Fruit fly (Drosophila melanogaster) whole organism, larva: Measurements from ENCODE around the gene Cby.

Experiments
- noc ChIP-seq: fragments of 200-800 bp; sonication (Bioruptor generic); optimal IDR thresholded peaks from 3 replicates; lab custom pipeline; 2019; ENCODE audit warnings: missing biosample characterization, mild to moderate bottlenecking, missing genetic modification characterization, moderate library complexity

Cby gene

DNA sequence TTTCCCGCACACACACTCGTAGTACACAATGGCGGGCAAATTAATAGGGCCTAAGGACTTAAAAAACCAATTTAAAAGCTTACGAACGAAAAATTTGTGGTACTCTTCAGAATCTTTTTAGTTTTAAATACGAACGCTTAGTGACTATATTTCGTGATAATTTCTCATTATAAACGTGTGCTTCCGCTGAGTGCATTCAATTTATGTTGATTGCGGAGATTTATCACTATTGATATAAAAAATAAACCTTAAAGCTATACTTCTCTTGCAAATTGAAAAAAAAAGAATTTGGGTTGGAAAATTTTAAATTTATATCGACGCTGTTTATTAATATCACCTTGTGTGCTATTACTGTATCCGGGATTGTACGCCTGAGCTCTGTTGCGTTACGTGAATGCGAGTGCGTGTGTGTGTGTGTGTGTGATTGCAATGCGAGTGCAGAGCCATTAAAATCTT is 18.8 kb upstream of the Cby start:
- peak; percentile 52 for TF ChIP-seq noc (tag; lab: Kevin White, UChicago)

DNA sequence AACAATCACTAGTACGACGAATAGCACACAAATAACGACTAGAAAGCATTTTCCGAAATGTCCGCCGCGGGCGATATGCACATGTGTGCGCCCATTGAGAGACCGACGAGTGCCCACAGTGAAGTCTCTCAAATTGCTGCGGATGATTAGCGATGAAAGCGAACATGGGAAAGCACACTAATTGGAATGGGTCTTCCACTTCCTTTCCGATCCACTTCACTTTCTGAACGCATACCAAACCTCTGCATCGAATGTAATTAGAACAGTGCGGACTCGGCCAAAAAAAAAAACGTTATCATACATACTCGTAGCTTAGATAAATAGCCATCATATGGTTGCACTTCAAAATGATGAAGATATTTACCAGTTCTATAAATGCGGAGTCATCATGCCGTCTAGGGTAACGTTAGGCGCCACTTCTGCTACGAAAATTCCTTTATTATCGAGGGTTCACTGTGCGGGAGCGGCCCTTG is 17.8 kb upstream of the Cby start:
- no peak for TF ChIP-seq noc (tag; lab: Kevin White, UChicago)

DNA sequence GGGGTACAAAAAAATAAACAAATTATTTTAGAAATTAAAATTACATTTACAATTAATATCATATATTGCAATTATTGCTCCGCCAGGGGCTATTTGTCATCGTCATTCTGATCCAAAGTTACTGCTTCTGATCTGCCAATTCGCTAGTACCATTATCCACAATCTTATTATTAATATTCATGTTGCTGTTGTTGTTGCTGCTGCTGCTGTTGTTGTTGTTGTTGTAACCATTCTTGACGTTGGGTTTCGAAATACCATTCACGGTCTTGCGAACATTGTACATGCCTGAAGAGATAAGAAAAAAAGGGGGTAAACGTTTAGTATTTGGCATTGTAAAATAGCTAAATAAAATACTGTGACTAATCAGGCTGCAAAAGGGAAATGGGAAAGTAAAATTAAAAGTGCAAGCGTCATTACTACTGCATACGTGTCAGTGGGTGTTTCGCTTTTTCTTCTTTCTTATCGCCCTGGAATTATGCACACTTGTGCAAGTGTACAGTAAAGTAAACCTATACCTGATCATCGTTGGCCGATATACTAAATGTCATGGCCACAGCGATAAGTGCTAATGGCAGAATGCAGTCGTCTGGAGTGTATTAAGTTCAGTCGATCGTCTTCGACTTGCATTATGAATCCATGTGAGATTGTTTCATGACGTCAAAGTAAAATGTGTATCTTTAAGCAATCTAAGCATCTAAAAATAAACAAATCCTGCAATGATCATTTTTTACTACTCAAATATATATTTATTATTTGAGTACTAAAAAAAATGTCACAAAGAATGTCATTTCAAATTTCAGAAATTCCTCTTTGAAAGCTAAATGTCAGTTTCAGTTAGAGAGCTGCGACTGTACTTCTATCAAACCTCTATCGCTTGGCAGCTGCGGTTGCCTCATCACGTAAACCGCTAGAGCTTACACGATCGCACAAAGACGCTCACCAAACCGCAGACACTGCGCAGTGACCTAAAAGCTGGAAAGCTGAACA is 15.9 kb upstream of the Cby start:
- no peak for TF ChIP-seq noc (tag; lab: Kevin White, UChicago)

DNA sequence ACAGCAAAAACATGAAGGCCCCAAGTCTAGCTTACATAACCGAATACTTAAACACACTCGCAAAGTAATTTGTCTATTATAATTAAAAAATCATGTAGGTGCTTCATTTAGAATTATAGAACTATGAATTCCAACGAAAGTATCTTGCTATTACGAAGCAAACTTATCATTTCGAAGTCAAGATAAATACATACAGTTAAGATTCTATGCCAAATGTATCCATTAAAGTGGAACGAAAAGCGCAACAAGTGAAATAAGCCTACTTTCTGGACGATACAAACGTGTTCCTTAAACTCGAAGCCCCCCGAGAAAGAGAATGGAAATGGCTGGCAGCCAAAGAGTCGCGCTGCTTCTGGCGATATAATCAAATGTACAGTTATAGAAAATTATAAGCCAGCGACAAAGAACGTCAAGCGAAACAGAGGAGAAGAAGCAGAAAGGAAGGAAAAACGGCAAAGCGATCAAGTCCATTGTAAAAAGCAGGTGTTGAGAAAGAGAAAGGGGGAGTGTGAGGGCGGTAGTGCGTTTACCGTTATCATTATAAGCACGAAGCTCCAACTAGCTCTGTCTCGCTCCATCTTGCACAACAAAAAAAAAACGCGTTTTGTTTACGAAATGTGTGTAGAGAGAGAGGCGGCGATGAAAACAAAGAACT is 15.1 kb upstream of the Cby start:
- peak; percentile 23 for TF ChIP-seq noc (tag; lab: Kevin White, UChicago)

DNA sequence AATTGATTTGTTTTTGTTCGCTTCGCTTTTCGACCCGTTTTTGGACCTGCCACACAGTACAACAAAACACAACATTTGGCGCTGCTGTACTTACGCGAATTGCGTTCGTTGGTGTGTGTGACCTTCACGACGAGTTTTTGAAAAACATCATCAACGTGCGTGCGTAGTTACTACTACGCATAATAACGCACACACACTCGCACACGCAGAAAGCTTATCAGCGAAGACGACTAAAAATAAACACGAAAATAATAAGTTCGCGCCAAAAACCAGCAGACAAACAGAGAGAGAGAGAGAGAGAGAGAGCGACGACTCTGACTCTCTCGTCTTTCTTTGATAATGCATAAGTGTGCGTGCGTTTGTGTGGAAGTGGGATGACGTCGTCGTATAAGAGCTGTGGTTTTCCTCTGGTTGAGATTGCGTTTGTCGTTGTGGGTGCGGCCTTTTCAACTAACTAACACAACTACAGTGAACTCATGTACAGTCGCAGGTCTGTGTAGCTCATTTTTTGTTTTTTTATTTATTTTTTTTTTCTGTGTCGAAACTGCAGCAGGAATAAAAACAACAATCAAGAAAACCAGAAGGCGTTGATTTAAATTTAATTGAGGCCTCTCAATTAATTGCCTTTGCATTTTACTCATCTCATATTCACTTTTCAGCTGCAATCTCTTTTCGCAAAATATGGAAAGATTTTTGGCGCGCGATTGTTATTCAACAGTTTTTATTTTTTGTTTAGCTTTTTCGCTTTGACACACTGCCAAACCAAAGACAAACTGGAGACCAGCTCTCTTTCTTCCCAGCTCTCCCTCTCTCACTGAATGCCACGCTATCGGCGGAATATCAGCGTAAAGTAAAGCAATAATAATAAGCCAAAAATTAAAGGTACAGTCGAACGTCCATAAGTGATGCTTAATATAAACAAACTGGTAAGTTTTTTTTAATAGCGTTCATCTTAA is 13.9 kb upstream of the Cby start:
- no peak for TF ChIP-seq noc (tag; lab: Kevin White, UChicago)

DNA sequence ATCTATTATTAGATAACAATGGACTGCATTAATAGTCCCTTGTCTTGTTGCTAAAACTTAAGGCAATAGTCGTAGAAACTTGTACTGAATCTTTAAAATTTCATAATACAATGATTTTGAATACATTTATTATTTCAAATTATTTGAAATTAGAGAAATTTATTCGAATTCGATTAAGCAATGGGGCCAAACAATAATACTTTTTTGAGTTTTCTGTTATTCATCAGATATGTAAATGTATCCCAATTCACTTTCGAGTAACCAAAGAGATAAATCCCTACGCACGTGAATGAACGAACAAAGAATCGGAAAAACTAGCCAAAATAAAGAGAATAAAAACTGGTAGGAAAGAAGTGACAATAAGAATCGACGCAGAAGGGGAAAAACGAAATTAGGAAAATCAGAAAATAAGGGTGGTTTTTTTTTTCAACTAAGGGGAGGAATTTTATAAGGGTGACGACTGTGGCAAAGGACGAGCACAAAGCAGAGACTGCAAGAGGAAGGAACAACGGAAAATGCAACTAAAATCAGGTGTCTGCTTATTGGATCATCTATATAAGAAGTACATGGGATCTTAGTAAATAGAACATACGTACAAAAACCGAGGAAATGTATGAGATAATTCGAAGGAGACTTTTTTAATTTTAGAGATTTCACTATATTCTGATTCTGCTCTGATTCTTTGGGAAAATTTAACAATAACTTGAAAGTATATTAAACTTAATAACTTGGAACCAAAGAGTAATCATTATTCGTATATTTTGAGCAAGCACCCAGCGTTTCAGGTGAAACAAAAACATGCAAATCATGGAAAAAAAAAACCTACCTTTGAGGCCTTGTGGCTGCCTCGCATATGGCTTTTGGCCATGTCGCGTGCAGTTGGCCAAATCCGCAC is 13.0 kb upstream of the Cby start:
- no peak for TF ChIP-seq noc (tag; lab: Kevin White, UChicago)

DNA sequence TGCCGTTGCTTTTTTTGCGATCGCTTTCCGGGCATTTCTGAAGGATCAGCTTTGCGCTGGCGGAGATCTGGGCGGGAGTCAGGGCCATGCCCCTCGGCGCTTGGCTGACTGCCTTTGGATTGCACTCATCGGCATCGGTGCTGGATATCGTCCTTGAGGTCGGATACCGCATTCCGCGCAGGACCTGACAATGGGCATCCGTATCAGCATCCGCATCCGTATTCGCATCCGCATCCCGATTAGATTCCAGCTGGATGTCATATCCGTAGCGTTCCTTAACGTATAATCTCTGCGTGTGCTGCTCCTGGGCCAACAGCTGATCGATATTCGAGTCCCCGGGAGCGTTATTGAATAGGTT is 12.4 kb upstream of the Cby start:
- TF ChIP-seq noc (tag; lab: Kevin White, UChicago): no peak

DNA sequence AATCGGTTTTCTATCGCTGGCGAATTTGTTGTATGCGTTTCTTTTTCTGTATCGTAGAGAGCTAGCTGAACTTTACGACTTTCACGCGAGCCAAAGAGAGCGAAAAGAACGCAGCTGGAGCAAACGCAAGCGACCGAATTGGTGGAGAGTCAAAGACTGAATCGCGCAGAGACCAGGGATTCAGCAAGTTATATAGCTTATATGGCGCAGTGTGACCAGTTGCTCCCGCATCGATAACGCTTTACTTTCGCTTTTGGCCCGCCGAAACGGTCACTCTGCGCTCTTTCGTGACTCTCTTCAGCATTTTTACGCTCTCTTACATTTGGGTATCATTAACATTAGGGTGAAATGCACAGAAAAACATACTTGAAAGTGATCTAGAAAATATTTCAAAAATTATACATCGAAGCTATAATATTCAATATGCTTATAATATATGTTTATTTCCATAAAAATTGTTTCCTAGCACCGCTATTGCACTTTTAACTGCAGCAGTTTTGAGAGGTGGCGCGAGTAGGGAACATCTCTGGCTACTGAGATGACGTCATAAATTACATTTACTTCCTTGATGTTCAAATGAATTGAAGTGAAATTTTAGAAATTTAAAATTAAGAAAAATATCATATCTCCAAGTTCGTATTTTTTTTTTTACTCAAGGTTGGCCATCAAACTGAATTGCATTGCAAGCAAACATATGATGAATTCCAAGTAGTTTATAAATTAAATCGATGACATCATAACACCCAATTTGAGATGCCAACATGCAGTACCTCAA is 11.5 kb upstream of the Cby start, which contains the start of gene glec:
glec (minus strand) TSS at position 169 of the 775 bp plus-strand sequence.
- TF ChIP-seq noc (tag; lab: Kevin White, UChicago): peak; percentile 19

DNA sequence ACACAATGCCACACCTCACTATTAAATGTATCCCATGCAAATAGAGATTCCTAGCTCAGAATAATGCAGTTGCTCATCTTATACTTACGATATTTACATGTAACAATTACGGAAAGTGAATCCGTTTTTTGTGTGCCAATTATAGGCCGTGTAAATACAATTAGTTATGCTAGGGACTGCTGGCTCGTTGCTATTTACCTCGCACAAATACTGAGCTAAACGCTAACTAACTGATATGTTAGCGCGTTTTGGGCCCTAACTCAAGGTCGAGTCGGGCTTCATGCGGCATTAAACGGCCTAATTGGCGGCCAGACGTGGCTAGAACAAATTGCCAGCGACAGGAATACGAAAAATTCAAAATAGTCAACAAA is 10.9 kb upstream of the Cby start:
- TF ChIP-seq noc (tag; lab: Kevin White, UChicago): no peak

DNA sequence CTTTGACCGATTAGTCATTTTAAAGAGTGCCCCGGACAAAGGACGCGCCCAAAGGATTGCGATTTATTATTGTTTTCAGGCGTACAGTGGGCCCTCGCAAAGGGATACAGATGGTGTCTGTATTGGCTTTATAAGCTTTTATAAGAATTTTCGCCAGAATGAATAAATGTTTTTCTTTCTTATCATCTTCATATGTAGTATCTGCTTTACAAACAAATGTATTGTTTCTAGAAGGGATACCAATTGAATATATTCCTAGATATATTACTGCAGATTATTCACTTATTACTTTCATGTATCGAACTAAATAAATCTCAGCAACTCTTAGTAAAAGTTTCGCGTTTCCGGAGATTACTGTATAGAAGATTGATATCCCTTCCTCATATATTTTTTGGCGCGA is 10.3 kb upstream of the Cby start:
- no peak for TF ChIP-seq noc (tag; lab: Kevin White, UChicago)

DNA sequence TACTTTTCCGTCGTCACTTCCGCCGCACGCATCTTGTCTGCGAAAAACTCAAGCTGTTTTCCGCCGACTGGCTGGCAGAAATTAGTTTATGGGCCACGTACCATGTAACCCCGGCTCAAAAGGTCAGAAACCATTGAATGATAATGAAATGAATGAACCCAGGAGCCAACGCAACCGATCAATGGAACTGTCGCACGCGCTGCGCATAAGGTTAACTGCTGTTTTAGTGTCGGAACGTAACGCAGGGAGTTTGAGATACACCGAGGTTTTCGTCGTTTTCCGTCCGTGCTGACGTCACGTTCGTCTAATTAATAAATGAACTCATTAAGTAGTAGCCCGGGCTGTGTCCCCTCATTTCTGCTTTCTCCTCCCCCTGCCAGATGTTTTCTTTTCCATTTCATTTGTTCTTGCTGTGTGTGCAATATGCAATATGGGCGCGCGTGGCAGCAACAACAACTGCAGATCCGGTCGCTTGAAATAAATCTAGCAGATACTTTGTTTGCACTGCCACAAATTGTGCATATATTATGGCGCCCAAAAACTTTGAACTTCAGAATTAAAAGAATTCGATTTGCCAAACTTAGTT is 9.4 kb upstream of the Cby start:
- TF ChIP-seq noc (tag; lab: Kevin White, UChicago): no peak

DNA sequence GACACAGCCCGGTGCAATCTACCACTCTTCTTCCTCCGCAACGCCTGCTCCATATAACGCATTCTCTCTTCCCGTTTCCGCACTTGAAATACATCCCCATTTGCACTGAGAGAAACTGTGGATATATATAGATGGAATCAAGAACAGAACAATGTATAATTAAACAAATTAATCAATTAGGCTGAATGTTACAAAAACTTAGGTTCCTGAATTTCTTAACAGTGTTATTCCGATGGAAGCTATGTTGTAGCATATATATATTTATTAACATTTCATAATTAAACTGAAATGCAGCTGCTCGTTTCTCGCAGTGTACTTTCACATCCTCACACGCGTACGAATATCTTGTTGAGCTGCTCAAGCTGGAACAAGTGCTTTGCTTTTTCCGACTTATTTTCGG is 8.3 kb upstream of the Cby start:
- no peak for TF ChIP-seq noc (tag; lab: Kevin White, UChicago)

DNA sequence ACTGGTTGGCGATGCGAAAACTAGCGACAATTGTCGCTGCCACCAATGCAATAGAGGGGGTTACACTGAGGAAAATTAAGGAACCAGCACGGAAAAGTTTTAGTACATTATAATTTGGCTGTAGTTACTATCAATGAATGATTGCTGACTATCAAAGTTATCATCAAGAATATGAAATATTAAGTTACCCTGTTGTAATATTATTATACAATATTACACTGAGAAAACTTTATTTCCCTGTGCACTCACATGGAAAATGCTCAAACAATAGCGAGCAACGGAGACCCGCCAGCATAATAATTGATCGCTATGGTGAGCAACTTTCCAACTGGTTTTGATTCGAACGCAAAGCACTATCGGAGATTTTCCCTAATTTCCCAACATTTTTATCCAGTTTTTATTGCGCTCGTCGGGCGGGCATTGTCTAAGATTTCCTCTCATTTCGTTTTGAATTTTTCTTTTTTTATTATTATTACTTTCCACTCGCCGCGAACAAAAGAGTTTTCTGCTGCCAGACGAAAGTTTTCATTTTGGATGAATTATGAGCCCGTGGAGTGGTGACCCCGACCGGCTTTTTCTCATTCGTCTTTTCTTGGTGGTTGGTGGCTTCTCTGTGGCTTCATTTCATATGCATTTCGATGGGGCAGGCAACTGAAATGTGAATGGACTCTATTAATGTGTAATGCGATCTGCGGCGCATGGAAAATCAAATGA is 5.5 kb upstream of the Cby start:
- TF ChIP-seq noc (tag; lab: Kevin White, UChicago): no peak
